Worm (Caenorhabditis elegans) whole organism, early embryonic: Measurements from ENCODE around the gene zig-6.

ENCODE experiments used
- B0310.2 ChIP-seq: sonication (generic microtip); optimal IDR thresholded peaks from 2 replicates; lab custom pipeline; 2016; ENCODE audit warnings: mild to moderate bottlenecking, missing genetic modification characterization, missing compliant biosample characterization
- aly-1 ChIP-seq: sonication (generic microtip); optimal IDR thresholded peaks from 2 replicates; lab custom pipeline; 2016; ENCODE audit warnings: missing genetic modification characterization, missing compliant biosample characterization
- ama-1 ChIP-seq: fragments of 150-350 bp; optimal IDR thresholded peaks from 2 replicates; lab custom pipeline; 2014
- ceh-36 ChIP-seq: sonication (generic microtip); optimal IDR thresholded peaks from 2 replicates; lab custom pipeline; 2016; ENCODE audit warnings: missing genetic modification characterization, inconsistent platforms, missing compliant biosample characterization
- ets-7 ChIP-seq: sonication (generic microtip); optimal IDR thresholded peaks from 2 replicates; lab custom pipeline; 2016; ENCODE audit warnings: missing genotype, missing genetic modification characterization, missing compliant biosample characterization
- flt-1 ChIP-seq: fragments of 200-800 bp; sonication (Bioruptor generic); IDR thresholded peaks from 2 replicates; pipeline ENCODE4 v1.3.6; 2022; ENCODE audit warnings: missing genetic modification characterization, missing compliant biosample characterization
- hmg-4 ChIP-seq: fragments of 200-800 bp; sonication (Bioruptor generic); optimal IDR thresholded peaks from 2 replicates; lab custom pipeline; 2018; ENCODE audit warnings: mild to moderate bottlenecking, missing genetic modification characterization, missing compliant biosample characterization
- hnd-1 ChIP-seq: sonication (generic microtip); optimal IDR thresholded peaks from 2 replicates; lab custom pipeline; 2016; ENCODE audit warnings: missing genetic modification characterization, missing compliant biosample characterization
- scrt-1 ChIP-seq: fragments of 200-800 bp; sonication (Bioruptor generic); IDR thresholded peaks from 2 replicates; pipeline ENCODE4 v1.3.6; 2022; ENCODE audit warnings: missing genetic modification characterization, missing compliant biosample characterization
- sea-1 ChIP-seq: fragments of 200-800 bp; sonication (Bioruptor generic); conservative IDR thresholded peaks from 2 replicates; pipeline ENCODE4 v1.3.6; 2022; ENCODE audit warnings: missing genetic modification characterization, missing compliant biosample characterization
- tbx-11 ChIP-seq: fragments of 200-800 bp; sonication (Bioruptor generic); IDR thresholded peaks from 2 replicates; pipeline ENCODE4 v1.3.6; 2022; ENCODE audit warnings: missing genetic modification characterization, missing compliant biosample characterization

DNA sequence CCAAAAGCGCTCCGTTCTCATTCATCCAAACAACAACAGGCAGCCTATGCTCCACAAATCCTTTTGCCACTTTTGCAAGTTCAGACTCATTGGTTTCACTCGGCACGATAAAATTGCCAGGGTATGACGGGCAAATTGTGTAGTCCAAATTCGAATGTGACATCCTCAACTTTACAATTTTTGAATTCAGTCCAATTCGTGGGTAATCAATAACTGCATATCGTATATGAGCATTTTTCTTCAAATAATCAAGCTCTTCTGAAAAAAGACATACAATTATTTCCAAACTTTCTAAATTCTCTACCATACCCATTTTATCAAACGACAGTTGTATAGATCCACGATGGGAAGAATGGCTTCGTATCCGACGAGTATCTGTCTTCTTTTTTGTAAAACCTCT, 49.4 kb upstream of the zig-6 start:
- TF ChIP-seq aly-1 (tag; lab: Kevin White, UChicago) (no peak), ama-1 (lab: Kevin White, UChicago) (no peak), scrt-1 (no peak), B0310.2 (tag; lab: Kevin White, UChicago) (no peak), tbx-11 (GFP tag; lab: Robert Waterston, UW) (no peak), hmg-4 (GFP tag; lab: Kevin White, UChicago) (no peak), sea-1 (GFP tag; lab: Robert Waterston, UW) (no peak), flt-1 (GFP tag; lab: Robert Waterston, UW) (no peak), ceh-36 (tag; lab: Kevin White, UChicago) (no peak), ets-7 (tag; lab: Kevin White, UChicago) (no peak), hnd-1 (tag; lab: Kevin White, UChicago) (no peak)
